Fruit fly (Drosophila melanogaster) whole organism, embryonic: ENCODE data around the gene CG13012.
A peak's percentile ranks its signal among the peaks of the same experiment; 100 is the strongest.

Experiments
- CG10209 ChIP-seq: fragments of 200-800 bp; sonication (Bioruptor generic); optimal IDR thresholded peaks from 3 replicates; lab custom pipeline; 2017; ENCODE audit warnings: missing biosample characterization, mild to moderate bottlenecking, missing genetic modification characterization, missing genetic modification reagents
- CG1024 ChIP-seq: fragments of 200-800 bp; sonication (Bioruptor generic); IDR thresholded peaks from 2 replicates; pipeline ENCODE4 v1.3.6; 2022; ENCODE audit warnings: missing biosample characterization, missing genetic modification characterization
- CG10565 ChIP-seq: fragments of 200-800 bp; sonication (Bioruptor generic); optimal IDR thresholded peaks from 3 replicates; lab custom pipeline; 2016; ENCODE audit warnings: missing biosample characterization, mild to moderate bottlenecking, missing genetic modification characterization
- CG11723 ChIP-seq: fragments of 200-800 bp; sonication (Bioruptor generic); optimal IDR thresholded peaks from 2 replicates; lab custom pipeline; 2017; ENCODE audit warnings: missing biosample characterization, mild to moderate bottlenecking, missing genetic modification characterization
- CG1233 ChIP-seq: fragments of 200-800 bp; sonication (Bioruptor generic); optimal IDR thresholded peaks from 4 replicates; lab custom pipeline; 2018; ENCODE audit warnings: missing biosample characterization, mild to moderate bottlenecking, missing genetic modification characterization
- CG13287 ChIP-seq: fragments of 200-800 bp; sonication (Bioruptor generic); IDR thresholded peaks from 2 replicates; pipeline ENCODE4 v1.3.6; 2022; ENCODE audit warnings: missing biosample characterization, missing genetic modification characterization; ENCODE audit not compliant: partially characterized antibody
- CG17829 ChIP-seq: fragments of 200-800 bp; optimal IDR thresholded peaks from 2 replicates; lab custom pipeline; 2019; ENCODE audit warnings: missing biosample characterization, mild to moderate bottlenecking, missing genetic modification characterization, moderate library complexity
- CG18599 ChIP-seq: fragments of 200-800 bp; sonication (Bioruptor generic); optimal IDR thresholded peaks from 3 replicates; lab custom pipeline; 2017; ENCODE audit warnings: missing biosample characterization, missing genetic modification characterization, mild to moderate bottlenecking, moderate library complexity, missing genetic modification reagents
- CG18619 ChIP-seq: fragments of 200-800 bp; sonication (Bioruptor generic); optimal IDR thresholded peaks from 3 replicates; lab custom pipeline; 2017; ENCODE audit warnings: missing biosample characterization, mild to moderate bottlenecking, missing genetic modification characterization
- CG4820 ChIP-seq: fragments of 200-800 bp; sonication (Bioruptor generic); optimal IDR thresholded peaks from 3 replicates; lab custom pipeline; 2016; ENCODE audit warnings: missing biosample characterization, missing genetic modification characterization
- CG5953 ChIP-seq: fragments of 200-800 bp; sonication (Bioruptor generic); IDR thresholded peaks from 2 replicates; pipeline ENCODE4 v1.3.6; 2022; ENCODE audit warnings: missing biosample characterization, missing genetic modification characterization
- CG6254 ChIP-seq: fragments of 200-800 bp; sonication (Bioruptor generic); optimal IDR thresholded peaks from 3 replicates; lab custom pipeline; 2017; ENCODE audit warnings: mild to moderate bottlenecking, missing biosample characterization, missing genetic modification reagents, missing genetic modification characterization
- CG6654 ChIP-seq: fragments of 200-800 bp; sonication (Bioruptor generic); optimal IDR thresholded peaks from 2 replicates; lab custom pipeline; 2017; ENCODE audit warnings: missing biosample characterization, mild to moderate bottlenecking, missing genetic modification characterization
- CG7786 ChIP-seq: fragments of 200-800 bp; sonication (Bioruptor generic); optimal IDR thresholded peaks from 2 replicates; lab custom pipeline; 2016; ENCODE audit warnings: missing biosample characterization, missing genetic modification characterization
- CG7928 ChIP-seq: fragments of 200-800 bp; sonication (Bioruptor generic); optimal IDR thresholded peaks from 2 replicates; lab custom pipeline; 2017; ENCODE audit warnings: missing biosample characterization, mild to moderate bottlenecking, missing genetic modification characterization
- CG8281 ChIP-seq: fragments of 200-800 bp; sonication (Bioruptor generic); optimal IDR thresholded peaks from 2 replicates; lab custom pipeline; 2018; ENCODE audit warnings: missing biosample characterization, mild to moderate bottlenecking, missing genetic modification characterization, moderate library complexity
- CG9932 ChIP-seq: fragments of 200-800 bp; sonication (Bioruptor generic); IDR thresholded peaks from 2 replicates; pipeline ENCODE4 v1.3.6; 2022; ENCODE audit warnings: missing biosample characterization, missing genetic modification characterization
- D ChIP-seq, 2 experiments: fragments of 200-800 bp in 1 of 2; fragments of >200 bp in 1 of 2; sonication (Bioruptor generic) in 1 of 2; optimal IDR thresholded peaks; 2 replicates in 1 of 2; 3 replicates in 1 of 2; lab custom pipeline; 2017; ENCODE audit warnings: mild to moderate bottlenecking in 1 of 2, missing biosample characterization in 1 of 2, missing genetic modification characterization in 1 of 2, missing genetic modification reagents in 1 of 2
- Deaf1 ChIP-seq: fragments of 200-800 bp; optimal IDR thresholded peaks from 3 replicates; lab custom pipeline; 2019; ENCODE audit warnings: missing biosample characterization, mild to moderate bottlenecking, missing genetic modification characterization, moderate library complexity
- E2f1 ChIP-seq: fragments of 200-800 bp; sonication (Bioruptor generic); IDR thresholded peaks from 2 replicates; pipeline ENCODE4 v1.3.6; 2022; ENCODE audit warnings: missing biosample characterization, missing genetic modification characterization
- Ets97D ChIP-seq: fragments of 200-800 bp; sonication (Bioruptor generic); optimal IDR thresholded peaks from 3 replicates; lab custom pipeline; 2016; ENCODE audit warnings: missing biosample characterization, missing genetic modification characterization
- HLHmδ ChIP-seq: fragments of 200-800 bp; sonication (Bioruptor generic); optimal IDR thresholded peaks from 2 replicates; lab custom pipeline; 2018; ENCODE audit warnings: missing biosample characterization, mild to moderate bottlenecking, missing genetic modification characterization, moderate library complexity
- HmgZ ChIP-seq: fragments of 200-800 bp; sonication (Bioruptor generic); optimal IDR thresholded peaks from 2 replicates; lab custom pipeline; 2018; ENCODE audit warnings: missing biosample characterization, mild to moderate bottlenecking, missing genetic modification characterization
- Hmr ChIP-seq: fragments of 200-800 bp; sonication (Bioruptor generic); optimal IDR thresholded peaks from 3 replicates; lab custom pipeline; 2017; ENCODE audit warnings: mild to moderate bottlenecking, missing biosample characterization, missing genetic modification reagents, missing genetic modification characterization
- Lpt ChIP-seq: fragments of >200 bp; optimal IDR thresholded peaks from 2 replicates; lab custom pipeline; 2018; ENCODE audit warnings: missing biosample characterization, missing genetic modification characterization
- Mrtf ChIP-seq: fragments of 200-800 bp; sonication (Bioruptor generic); IDR thresholded peaks from 3 replicates; pipeline ENCODE4 v1.3.6; 2022; ENCODE audit warnings: missing biosample characterization, missing genetic modification characterization
- Scr ChIP-seq: fragments of 200-800 bp; sonication (Bioruptor generic); IDR thresholded peaks from 2 replicates; pipeline ENCODE4 v1.3.6; 2022; ENCODE audit warnings: missing biosample characterization, missing genetic modification characterization; ENCODE audit not compliant: partially characterized antibody
- Spps ChIP-seq: fragments of 200-800 bp; sonication (Bioruptor generic); optimal IDR thresholded peaks from 2 replicates; lab custom pipeline; 2018; ENCODE audit warnings: missing biosample characterization, mild to moderate bottlenecking, missing genetic modification characterization
- cas ChIP-seq: fragments of 200-800 bp; sonication (Bioruptor generic); IDR thresholded peaks from 2 replicates; pipeline ENCODE4 v1.3.6; 2022; ENCODE audit warnings: missing biosample characterization, missing genetic modification characterization
- caup ChIP-seq: fragments of 200-800 bp; sonication (Bioruptor generic); optimal IDR thresholded peaks from 3 replicates; lab custom pipeline; 2017; ENCODE audit warnings: missing biosample characterization, mild to moderate bottlenecking, missing genetic modification characterization, moderate library complexity; ENCODE audit not compliant: severe bottlenecking
- disco-r ChIP-seq: fragments of 200-800 bp; sonication (Bioruptor generic); optimal IDR thresholded peaks from 2 replicates; lab custom pipeline; 2016; ENCODE audit warnings: missing biosample characterization, missing genetic modification characterization
- dmrt11E ChIP-seq: fragments of 200-800 bp; sonication (Bioruptor generic); optimal IDR thresholded peaks from 3 replicates; lab custom pipeline; 2018; ENCODE audit warnings: missing biosample characterization, mild to moderate bottlenecking, missing genetic modification characterization, moderate library complexity
- emc ChIP-seq: fragments of 200-800 bp; sonication (Bioruptor generic); optimal IDR thresholded peaks from 2 replicates; lab custom pipeline; 2016; ENCODE audit warnings: missing biosample characterization, missing genetic modification characterization
- esg ChIP-seq: fragments of 200-800 bp; sonication (Bioruptor generic); conservative IDR thresholded peaks from 2 replicates; pipeline ENCODE4 v1.3.6; 2022; ENCODE audit warnings: missing biosample characterization, missing genetic modification characterization
- fd96Cb ChIP-seq: fragments of 200-800 bp; sonication (Bioruptor generic); optimal IDR thresholded peaks from 2 replicates; lab custom pipeline; 2018; ENCODE audit warnings: missing biosample characterization, mild to moderate bottlenecking, missing genetic modification characterization, moderate library complexity
- gce ChIP-seq: fragments of 200-800 bp; sonication (Bioruptor generic); IDR thresholded peaks from 3 replicates; pipeline ENCODE4 v1.3.6; 2022; ENCODE audit warnings: missing biosample characterization, missing genetic modification characterization
- gsb-n ChIP-seq: fragments of 200-800 bp; sonication (Bioruptor generic); optimal IDR thresholded peaks from 3 replicates; lab custom pipeline; 2018; ENCODE audit warnings: missing biosample characterization, mild to moderate bottlenecking, missing genetic modification characterization
- h ChIP-seq: fragments of >200 bp; optimal IDR thresholded peaks from 2 replicates; lab custom pipeline; 2017
- insv ChIP-seq, 2 experiments: fragments of 200-800 bp; sonication (Bioruptor generic); optimal IDR thresholded peaks; 3 replicates each; lab custom pipeline; 2016 to 2018; ENCODE audit warnings: missing biosample characterization in 2 of 2, missing genetic modification characterization in 2 of 2
- kni ChIP-seq: fragments of 200-800 bp; sonication (Bioruptor generic); optimal IDR thresholded peaks from 3 replicates; lab custom pipeline; 2017; ENCODE audit warnings: mild to moderate bottlenecking, missing biosample characterization, missing genetic modification reagents, missing genetic modification characterization
- nerfin-1 ChIP-seq: fragments of 200-800 bp; sonication (Bioruptor generic); optimal IDR thresholded peaks from 3 replicates; lab custom pipeline; 2019; ENCODE audit warnings: missing biosample characterization, mild to moderate bottlenecking, missing genetic modification characterization, moderate library complexity
- nmo ChIP-seq: fragments of 200-800 bp; sonication (Bioruptor generic); optimal IDR thresholded peaks from 2 replicates; lab custom pipeline; 2018; ENCODE audit warnings: missing biosample characterization, mild to moderate bottlenecking, missing genetic modification characterization, moderate library complexity
- phol ChIP-seq: fragments of 200-800 bp; sonication (Bioruptor generic); optimal IDR thresholded peaks from 3 replicates; lab custom pipeline; 2018; ENCODE audit warnings: missing biosample characterization, mild to moderate bottlenecking, missing genetic modification characterization, moderate library complexity
- pnt ChIP-seq: fragments of 200-800 bp; sonication (Bioruptor generic); optimal IDR thresholded peaks from 3 replicates; lab custom pipeline; 2016; ENCODE audit warnings: missing biosample characterization, missing genetic modification characterization
- pzg ChIP-seq: fragments of 200-800 bp; sonication (Bioruptor generic); optimal IDR thresholded peaks from 3 replicates; lab custom pipeline; 2018; ENCODE audit warnings: missing biosample characterization, mild to moderate bottlenecking, missing genetic modification characterization, moderate library complexity
- repo ChIP-seq: fragments of 200-800 bp; sonication (Bioruptor generic); optimal IDR thresholded peaks from 2 replicates; lab custom pipeline; 2016; ENCODE audit warnings: missing biosample characterization, missing genetic modification characterization
- rib ChIP-seq: fragments of 200-800 bp; sonication (Bioruptor generic); IDR thresholded peaks from 2 replicates; pipeline ENCODE4 v1.3.6; 2022; ENCODE audit warnings: missing biosample characterization, missing genetic modification characterization
- ro ChIP-seq: fragments of 200-800 bp; sonication (Bioruptor generic); IDR thresholded peaks from 2 replicates; pipeline ENCODE4 v1.3.6; 2022; ENCODE audit warnings: missing biosample characterization, missing genetic modification characterization
- toy ChIP-seq: fragments of 200-800 bp; sonication (Bioruptor generic); IDR thresholded peaks from 2 replicates; pipeline ENCODE4 v1.3.6; 2022; ENCODE audit warnings: missing biosample characterization, missing genetic modification characterization
- trh ChIP-seq: fragments of 200-800 bp; sonication (Bioruptor generic); optimal IDR thresholded peaks from 2 replicates; lab custom pipeline; 2016; ENCODE audit warnings: missing biosample characterization, missing genetic modification characterization
- ttk ChIP-seq: fragments of 200-800 bp; sonication (Bioruptor generic); IDR thresholded peaks from 2 replicates; pipeline ENCODE4 v2.1.2; 2022; ENCODE audit warnings: missing biosample characterization, missing genetic modification characterization

CG13012 gene

dm6 chrX:16651098-16651497 lies 25.5 kb downstream of the CG13012 start, which contains the start of the genes CG32573 and CG42512 (continued):
- TF ChIP-seq CG17829 (tag; lab: Kevin White, UChicago) (peak; percentile 16), phol (tag; lab: Kevin White, UChicago) (peak; percentile 20), kni (GFP tag; lab: Kevin White, UChicago) (no peak), fd96Cb (tag; lab: Kevin White, UChicago) (no peak), h (lab: Kevin White, UChicago) (no peak), CG8281 (no peak), toy (GFP tag; lab: Robert Waterston, UW) (no peak), Ets97D (GFP tag; lab: Kevin White, UChicago) (peak; percentile 71), E2f1 (GFP tag; lab: Robert Waterston, UW) (no peak), gce (GFP tag; lab: Robert Waterston, UW) (no peak), CG7786 (GFP tag; lab: Kevin White, UChicago) (no peak), D (optimal IDR thresholded peaks at IDR 0.05; lab: Kevin White, UChicago) (no peak), D (GFP tag; optimal IDR thresholded peaks at IDR 0.05; lab: Kevin White, UChicago) (no peak), HmgZ (tag; lab: Kevin White, UChicago) (peak; percentile 49), CG10565 (GFP tag; lab: Kevin White, UChicago) (no peak), Deaf1 (tag; lab: Kevin White, UChicago) (no peak), pnt (GFP tag; lab: Kevin White, UChicago) (no peak), Lpt (GFP tag; lab: Kevin White, UChicago) (no peak), CG5953 (GFP tag; lab: Robert Waterston, UW) (no peak), Hmr (peak; percentile 19), gsb-n (no peak), CG4820 (GFP tag; lab: Kevin White, UChicago) (no peak), pzg (GFP tag; lab: Kevin White, UChicago) (peak; percentile 92), CG11723 (GFP tag; lab: Kevin White, UChicago) (no peak), ttk (GFP tag; lab: Robert Waterston, UW) (no peak), Mrtf (GFP tag; lab: Robert Waterston, UW) (no peak), ro (GFP tag; lab: Robert Waterston, UW) (no peak), CG18599 (GFP tag; lab: Kevin White, UChicago) (no peak), repo (GFP tag; lab: Kevin White, UChicago) (no peak), CG18619 (GFP tag; lab: Kevin White, UChicago) (no peak), cas (GFP tag; lab: Robert Waterston, UW) (no peak), trh (GFP tag; lab: Kevin White, UChicago) (no peak), dmrt11E (tag; lab: Kevin White, UChicago) (no peak), CG6654 (no peak), rib (GFP tag; lab: Robert Waterston, UW) (no peak), emc (GFP tag; lab: Kevin White, UChicago) (no peak), caup (GFP tag; lab: Kevin White, UChicago) (no peak), CG1024 (no peak), CG7928 (GFP tag; lab: Kevin White, UChicago) (no peak), Spps (tag; lab: Kevin White, UChicago) (no peak), CG9932 (no peak), insv (GFP tag; optimal IDR thresholded peaks at IDR 0.05; lab: Kevin White, UChicago) (peak in 1 of 2 experiments; percentile 71), HLHmδ (GFP tag; lab: Kevin White, UChicago) (no peak), CG1233 (GFP tag; lab: Kevin White, UChicago) (no peak), nmo (GFP tag; lab: Kevin White, UChicago) (peak; percentile 23), CG6254 (no peak), nerfin-1 (tag; lab: Kevin White, UChicago) (no peak), esg (GFP tag; lab: Robert Waterston, UW) (no peak), CG10209 (GFP tag; lab: Kevin White, UChicago) (no peak), CG13287 (peak; percentile 83), Scr (GFP tag; lab: Robert Waterston, UW) (peak; percentile 65), disco-r (GFP tag; lab: Kevin White, UChicago) (no peak)
